Fruit fly (Drosophila melanogaster): ENCODE data around the gene CG17930.

DNA sequence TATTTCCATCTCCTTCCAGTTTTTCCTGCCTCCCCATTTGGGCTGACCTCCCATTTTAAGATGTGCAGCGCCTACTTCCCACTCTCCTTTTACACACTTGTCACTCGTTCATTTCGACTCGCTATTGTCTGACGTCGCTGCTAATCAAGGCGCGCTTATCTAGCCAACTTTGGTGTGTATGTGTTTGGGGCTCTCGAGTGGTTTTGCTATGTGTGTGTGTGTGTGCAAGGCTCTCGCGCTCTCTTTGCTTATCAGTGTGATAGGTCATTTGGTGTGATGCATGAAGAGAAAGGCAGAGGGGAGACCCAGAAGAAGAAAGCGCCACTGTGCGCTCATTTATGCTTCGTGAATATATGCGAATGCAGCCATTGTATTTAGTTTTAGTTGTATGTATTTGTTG, 42.7 kb upstream of the CG17930 start:
- TF ChIP-seq Abd-B (GFP tag; optimal IDR thresholded peaks at IDR 0.05) (no peak), Hr78 (GFP tag; optimal IDR thresholded peaks at IDR 0.05) (no peak), CG9705 (GFP tag; optimal IDR thresholded peaks at IDR 0.05) (no peak), br (GFP tag; optimal IDR thresholded peaks at IDR 0.05) (no peak), foxo (GFP tag; optimal IDR thresholded peaks at IDR 0.05) (no peak), rgr (GFP tag; optimal IDR thresholded peaks at IDR 0.05) (no peak), Sp1 (GFP tag; optimal IDR thresholded peaks at IDR 0.05) (no peak), Rel (GFP tag; optimal IDR thresholded peaks at IDR 0.05) (no peak), Rel (tag; optimal IDR thresholded peaks at IDR 0.05) (peak; percentile 65)
